Fruit fly (Drosophila melanogaster) whole organism, embryonic: ENCODE results near the gene CG6567.

Source experiments
- Ada2b ChIP-seq: fragments of 200-800 bp; sonication (Bioruptor generic); IDR thresholded peaks from 2 replicates; pipeline ENCODE4 v1.3.6; 2022; ENCODE audit warnings: missing biosample characterization, missing genetic modification characterization
- Asciz ChIP-seq: fragments of 200-800 bp; sonication (Bioruptor generic); optimal IDR thresholded peaks from 2 replicates; lab custom pipeline; 2017; ENCODE audit warnings: missing biosample characterization, mild to moderate bottlenecking, missing genetic modification characterization, missing genetic modification reagents
- Atf-2 ChIP-seq: fragments of 200-800 bp; sonication (Bioruptor generic); optimal IDR thresholded peaks from 2 replicates; lab custom pipeline; 2016; ENCODE audit warnings: missing biosample characterization, missing genetic modification characterization
- CG10267 ChIP-seq: fragments of 200-800 bp; sonication (Bioruptor generic); optimal IDR thresholded peaks from 2 replicates; lab custom pipeline; 2018; ENCODE audit warnings: missing biosample characterization, mild to moderate bottlenecking, missing genetic modification characterization, moderate library complexity
- CG10321 ChIP-seq: fragments of 200-800 bp; sonication (Bioruptor generic); IDR thresholded peaks from 2 replicates; pipeline ENCODE4 v1.3.6; 2022; ENCODE audit warnings: missing biosample characterization, missing genetic modification characterization
- CG10979 ChIP-seq: fragments of 200-800 bp; sonication (Bioruptor generic); optimal IDR thresholded peaks from 2 replicates; lab custom pipeline; 2018; ENCODE audit warnings: missing biosample characterization, mild to moderate bottlenecking, missing genetic modification characterization, moderate library complexity
- CG11398 ChIP-seq: fragments of 200-800 bp; sonication (Bioruptor generic); optimal IDR thresholded peaks from 2 replicates; lab custom pipeline; 2016; ENCODE audit warnings: missing biosample characterization, missing genetic modification characterization
- CG12071 ChIP-seq: fragments of 200-800 bp; sonication (Bioruptor generic); optimal IDR thresholded peaks from 3 replicates; lab custom pipeline; 2018; ENCODE audit warnings: missing biosample characterization, mild to moderate bottlenecking, missing genetic modification characterization
- CG12744 ChIP-seq: fragments of 200-800 bp; sonication (Bioruptor generic); optimal IDR thresholded peaks from 2 replicates; lab custom pipeline; 2016; ENCODE audit warnings: missing biosample characterization, missing genetic modification characterization
- CG13296 ChIP-seq: fragments of 200-800 bp; sonication (Bioruptor generic); optimal IDR thresholded peaks from 3 replicates; lab custom pipeline; 2018; ENCODE audit warnings: missing biosample characterization, mild to moderate bottlenecking, missing genetic modification characterization
- CG16779 ChIP-seq: fragments of 200-800 bp; sonication (Bioruptor generic); IDR thresholded peaks from 2 replicates; pipeline ENCODE4 v1.3.6; 2022; ENCODE audit warnings: missing biosample characterization, missing genetic modification characterization
- CG16813 ChIP-seq: fragments of 200-800 bp; sonication (Bioruptor generic); IDR thresholded peaks from 3 replicates; pipeline ENCODE4 v1.3.6; 2022; ENCODE audit warnings: missing biosample characterization, missing genetic modification characterization; ENCODE audit not compliant: partially characterized antibody
- CG2202 ChIP-seq: fragments of 200-800 bp; sonication (Bioruptor generic); optimal IDR thresholded peaks from 2 replicates; lab custom pipeline; 2018; ENCODE audit warnings: missing biosample characterization, mild to moderate bottlenecking, missing genetic modification characterization
- CG2889 ChIP-seq: fragments of 200-800 bp; sonication (Bioruptor generic); IDR thresholded peaks from 3 replicates; pipeline ENCODE4 v1.3.6; 2022; ENCODE audit warnings: missing biosample characterization, missing genetic modification characterization
- CG3163 ChIP-seq: fragments of 200-800 bp; sonication (Bioruptor generic); optimal IDR thresholded peaks from 3 replicates; lab custom pipeline; 2016; ENCODE audit warnings: missing biosample characterization, missing genetic modification characterization
- CG32767 ChIP-seq: fragments of 200-800 bp; sonication (Bioruptor generic); IDR thresholded peaks from 2 replicates; pipeline ENCODE4 v1.3.6; 2022; ENCODE audit warnings: missing biosample characterization, missing genetic modification characterization
- CG3838 ChIP-seq: fragments of 200-800 bp; sonication (Bioruptor generic); optimal IDR thresholded peaks from 3 replicates; lab custom pipeline; 2016; ENCODE audit warnings: missing biosample characterization, missing genetic modification characterization
- CG4360 ChIP-seq: fragments of 200-800 bp; sonication (Bioruptor generic); IDR thresholded peaks from 2 replicates; pipeline ENCODE4 v1.3.6; 2022; ENCODE audit warnings: missing biosample characterization, missing genetic modification characterization
- CG5180 ChIP-seq: fragments of 200-800 bp; sonication (Bioruptor generic); optimal IDR thresholded peaks from 3 replicates; lab custom pipeline; 2017; ENCODE audit warnings: missing biosample characterization, missing genetic modification characterization, mild to moderate bottlenecking, moderate library complexity, missing genetic modification reagents
- CG6791 ChIP-seq: fragments of 200-800 bp; sonication (Bioruptor generic); IDR thresholded peaks from 3 replicates; pipeline ENCODE4 v1.3.6; 2022; ENCODE audit warnings: missing biosample characterization, missing genetic modification characterization; ENCODE audit not compliant: partially characterized antibody
- CG7839 ChIP-seq: fragments of 200-800 bp; sonication (Bioruptor generic); optimal IDR thresholded peaks from 3 replicates; lab custom pipeline; 2018; ENCODE audit warnings: missing biosample characterization, mild to moderate bottlenecking, missing genetic modification characterization, moderate library complexity
- CG8290 ChIP-seq, 3 experiments: fragments of 200-800 bp; sonication (Bioruptor generic); optimal IDR thresholded peaks; 2 replicates each; lab custom pipeline; 2016 to 2019; ENCODE audit warnings: missing biosample characterization in 3 of 3, missing genetic modification characterization in 3 of 3, mild to moderate bottlenecking in 2 of 3, moderate library complexity in 1 of 3
- CG8924 ChIP-seq: fragments of 200-800 bp; optimal IDR thresholded peaks from 3 replicates; lab custom pipeline; 2019; ENCODE audit warnings: missing biosample characterization, mild to moderate bottlenecking, missing genetic modification characterization, moderate library complexity
- CG9609 ChIP-seq: fragments of 200-800 bp; sonication (Bioruptor generic); optimal IDR thresholded peaks from 3 replicates; lab custom pipeline; 2016; ENCODE audit warnings: missing biosample characterization, missing genetic modification characterization
- CG9797 ChIP-seq: fragments of 200-800 bp; sonication (Bioruptor generic); optimal IDR thresholded peaks from 3 replicates; lab custom pipeline; 2018; ENCODE audit warnings: missing biosample characterization, mild to moderate bottlenecking, missing genetic modification characterization
- CG9932 ChIP-seq: fragments of 200-800 bp; sonication (Bioruptor generic); IDR thresholded peaks from 2 replicates; pipeline ENCODE4 v1.3.6; 2022; ENCODE audit warnings: missing biosample characterization, missing genetic modification characterization
- Ets97D ChIP-seq: fragments of 200-800 bp; sonication (Bioruptor generic); optimal IDR thresholded peaks from 3 replicates; lab custom pipeline; 2016; ENCODE audit warnings: missing biosample characterization, missing genetic modification characterization
- Fer3 ChIP-seq: fragments of 200-800 bp; sonication (Bioruptor generic); optimal IDR thresholded peaks from 2 replicates; lab custom pipeline; 2018; ENCODE audit warnings: missing biosample characterization, mild to moderate bottlenecking, missing genetic modification characterization, moderate library complexity
- GATAe ChIP-seq: fragments of 200-800 bp; sonication (Bioruptor generic); conservative IDR thresholded peaks from 2 replicates; pipeline ENCODE4 v1.3.6; 2022; ENCODE audit warnings: missing biosample characterization, missing genetic modification characterization
- Hr78 ChIP-seq, 2 experiments: fragments of 200-800 bp in 1 of 2; fragments of >200 bp in 1 of 2; sonication (Bioruptor generic) in 1 of 2; optimal IDR thresholded peaks; 2 replicates each; lab custom pipeline; 2017 to 2019; ENCODE audit warnings: missing biosample characterization in 2 of 2, missing genetic modification characterization in 2 of 2, mild to moderate bottlenecking in 1 of 2, moderate library complexity in 1 of 2
- NFAT ChIP-seq: fragments of 200-800 bp; sonication (Bioruptor generic); IDR thresholded peaks from 2 replicates; pipeline ENCODE4 v1.3.6; 2022; ENCODE audit warnings: missing biosample characterization, missing genetic modification characterization
- NK7.1 ChIP-seq: fragments of 200-800 bp; sonication (Bioruptor generic); optimal IDR thresholded peaks from 3 replicates; lab custom pipeline; 2016; ENCODE audit warnings: missing biosample characterization, missing genetic modification characterization
- Ravus ChIP-seq: fragments of 200-800 bp; sonication (Bioruptor generic); IDR thresholded peaks from 2 replicates; pipeline ENCODE4 v1.3.6; 2022; ENCODE audit warnings: missing biosample characterization, missing genetic modification characterization
- Rx ChIP-seq: fragments of 200-800 bp; sonication (Bioruptor generic); IDR thresholded peaks from 2 replicates; pipeline ENCODE4 v1.3.6; 2022; ENCODE audit warnings: missing biosample characterization, missing genetic modification characterization
- ara ChIP-seq: fragments of 200-800 bp; sonication (Bioruptor generic); IDR thresholded peaks from 2 replicates; pipeline ENCODE4 v1.3.6; 2022; ENCODE audit warnings: missing biosample characterization, missing genetic modification characterization
- chn ChIP-seq: fragments of 200-800 bp; sonication (Bioruptor generic); optimal IDR thresholded peaks from 2 replicates; lab custom pipeline; 2016; ENCODE audit warnings: missing biosample characterization, missing genetic modification characterization
- corto ChIP-seq: fragments of 200-800 bp; sonication (Bioruptor generic); optimal IDR thresholded peaks from 2 replicates; lab custom pipeline; 2016; ENCODE audit warnings: missing biosample characterization, mild to moderate bottlenecking, missing genetic modification characterization, moderate library complexity
- crp ChIP-seq, 2 experiments: fragments of 200-800 bp; sonication (Bioruptor generic); optimal IDR thresholded peaks; 2 replicates in 1 of 2; 3 replicates in 1 of 2; lab custom pipeline; 2017; ENCODE audit warnings: missing biosample characterization in 2 of 2, missing genetic modification characterization in 2 of 2, mild to moderate bottlenecking in 1 of 2, moderate library complexity in 1 of 2
- h ChIP-seq: fragments of >200 bp; optimal IDR thresholded peaks from 2 replicates; lab custom pipeline; 2017
- hkb ChIP-seq, 2 experiments: fragments of 200-800 bp in 1 of 2; fragments of >200 bp in 1 of 2; sonication (Bioruptor generic) in 1 of 2; IDR thresholded peaks in 1 of 2; optimal IDR thresholded peaks in 1 of 2; 2 replicates each; pipeline versions ENCODE4 v1.3.6 to Lab custom; 2017 to 2022; ENCODE audit warnings: missing biosample characterization in 1 of 2, missing genetic modification characterization in 1 of 2
- klu ChIP-seq: fragments of 200-800 bp; sonication (Bioruptor generic); IDR thresholded peaks from 2 replicates; pipeline ENCODE4 v1.3.6; 2022; ENCODE audit warnings: missing biosample characterization, missing genetic modification characterization
- kni ChIP-seq: fragments of 200-800 bp; sonication (Bioruptor generic); optimal IDR thresholded peaks from 3 replicates; lab custom pipeline; 2017; ENCODE audit warnings: mild to moderate bottlenecking, missing biosample characterization, missing genetic modification reagents, missing genetic modification characterization
- onecut ChIP-seq: fragments of 200-800 bp; sonication (Bioruptor generic); IDR thresholded peaks from 2 replicates; pipeline ENCODE4 v1.3.6; 2022; ENCODE audit warnings: missing biosample characterization, missing genetic modification characterization
- pzg ChIP-seq: fragments of 200-800 bp; sonication (Bioruptor generic); optimal IDR thresholded peaks from 3 replicates; lab custom pipeline; 2018; ENCODE audit warnings: missing biosample characterization, mild to moderate bottlenecking, missing genetic modification characterization, moderate library complexity
- sim ChIP-seq: fragments of 200-800 bp; sonication (Bioruptor generic); IDR thresholded peaks from 2 replicates; pipeline ENCODE4 v1.3.6; 2022; ENCODE audit warnings: missing biosample characterization, missing genetic modification characterization
- slbo ChIP-seq: fragments of 200-800 bp; sonication (Bioruptor generic); IDR thresholded peaks from 2 replicates; pipeline ENCODE4 v1.3.6; 2022; ENCODE audit warnings: missing biosample characterization, missing genetic modification characterization
- tna ChIP-seq: fragments of 200-800 bp; sonication (Bioruptor generic); IDR thresholded peaks from 2 replicates; pipeline ENCODE4 v1.3.6; 2022; ENCODE audit warnings: missing biosample characterization, missing genetic modification characterization; ENCODE audit not compliant: partially characterized antibody
- unpg ChIP-seq: fragments of 200-800 bp; sonication (Bioruptor generic); optimal IDR thresholded peaks from 3 replicates; lab custom pipeline; 2018; ENCODE audit warnings: missing biosample characterization, mild to moderate bottlenecking, missing genetic modification characterization, moderate library complexity
- vvl ChIP-seq: fragments of 200-800 bp; sonication (Bioruptor generic); IDR thresholded peaks from 2 replicates; pipeline ENCODE4 v1.3.6; 2022; ENCODE audit warnings: missing biosample characterization, missing genetic modification characterization

The CG6567 gene

dm6 chr3R:10849515-10849973 lies 4.7 kb downstream of the CG6567 start, which contains the start of gene CG42394 (continued):
- TF ChIP-seq CG3838 (GFP tag; lab: Kevin White, UChicago), result peak; percentile 78
- no peak for TF ChIP-seq klu (GFP tag; lab: Robert Waterston, UW)
- TF ChIP-seq NK7.1, result peak; percentile 56
- TF ChIP-seq CG6791 (GFP tag; lab: Robert Waterston, UW), result peak; percentile 48; the same call in 1 of the 3 replicates
- peak; percentile 90 for TF ChIP-seq CG2202 (tag; lab: Kevin White, UChicago)
- peak; percentile 98 for TF ChIP-seq CG7839 (tag; lab: Kevin White, UChicago)
- TF ChIP-seq CG8924 (tag; lab: Kevin White, UChicago), result peak; percentile 97
- no peak for TF ChIP-seq tna (GFP tag; lab: Robert Waterston, UW)
- peak; percentile 87 for TF ChIP-seq CG8290 (GFP tag; optimal IDR thresholded peaks at IDR 0.05; lab: Kevin White, UChicago)
- TF ChIP-seq CG8290 (tag; optimal IDR thresholded peaks at IDR 0.05; lab: Kevin White, UChicago), result peak in 1 of 2 experiments; percentile 41
- TF ChIP-seq CG32767 (GFP tag; lab: Robert Waterston, UW), result peak; percentile 89
- peak; percentile 88 for TF ChIP-seq CG9932 (GFP tag; lab: Robert Waterston, UW)
- TF ChIP-seq Ada2b (GFP tag; lab: Robert Waterston, UW), result peak; percentile 95
- TF ChIP-seq Hr78 (GFP tag; optimal IDR thresholded peaks at IDR 0.05; lab: Kevin White, UChicago), result peak in 1 of 2 experiments; percentile 85
- peak; percentile 60 for TF ChIP-seq corto (GFP tag; lab: Kevin White, UChicago)
- TF ChIP-seq ara (GFP tag; lab: Robert Waterston, UW), result peak; percentile 95
- TF ChIP-seq CG3163 (GFP tag; lab: Kevin White, UChicago), result peak; percentile 50
- peak; percentile 58 for TF ChIP-seq Atf-2 (GFP tag; lab: Kevin White, UChicago)
- TF ChIP-seq slbo (GFP tag; lab: Robert Waterston, UW), result peak; percentile 89
- peak; percentile 95 for TF ChIP-seq Fer3 (tag; lab: Kevin White, UChicago)
- TF ChIP-seq CG10979 (tag; lab: Kevin White, UChicago), result peak; percentile 98
- TF ChIP-seq CG9797 (GFP tag; lab: Kevin White, UChicago), result peak; percentile 25
- peak; percentile 97 for TF ChIP-seq Asciz (GFP tag; lab: Kevin White, UChicago)
- no peak for TF ChIP-seq h (lab: Kevin White, UChicago)
- TF ChIP-seq CG9609, result peak; percentile 41
- peak; percentile 72 for TF ChIP-seq CG4360 (GFP tag; lab: Robert Waterston, UW)
- TF ChIP-seq CG10267, result peak; percentile 94
- TF ChIP-seq Ets97D (GFP tag; lab: Kevin White, UChicago), result peak; percentile 40
- peak; percentile 83 for TF ChIP-seq CG16779 (GFP tag; lab: Robert Waterston, UW)
- peak; percentile 90 for TF ChIP-seq sim (GFP tag; lab: Robert Waterston, UW)
- peak; percentile 43 for TF ChIP-seq CG12744 (GFP tag; lab: Kevin White, UChicago)
- peak; percentile 55 for TF ChIP-seq CG11398 (GFP tag; lab: Kevin White, UChicago)
- TF ChIP-seq Rx (GFP tag; lab: Robert Waterston, UW), result peak; percentile 88
- TF ChIP-seq CG10321 (GFP tag; lab: Robert Waterston, UW), result peak; percentile 74
- TF ChIP-seq Ravus, result peak; percentile 84
- peak; percentile 97 for TF ChIP-seq vvl
- TF ChIP-seq NFAT (GFP tag; lab: Robert Waterston, UW), result peak; percentile 89
- peak; percentile 87 for TF ChIP-seq onecut (GFP tag; lab: Robert Waterston, UW)
- no peak for TF ChIP-seq kni
- peak; percentile 94 for TF ChIP-seq CG13296 (GFP tag; lab: Kevin White, UChicago)
- no peak for TF ChIP-seq pzg
- TF ChIP-seq unpg (GFP tag; lab: Kevin White, UChicago), result peak; percentile 95
- peak; percentile 75 for TF ChIP-seq CG12071
- TF ChIP-seq CG16813 (GFP tag; lab: Robert Waterston, UW), result 0 out of 3 replicates have a peak, but pooled peaks have one; percentile 41
- no peak for TF ChIP-seq hkb (optimal IDR thresholded peaks at IDR 0.05; lab: Kevin White, UChicago)
- peak; percentile 97 for TF ChIP-seq hkb (GFP tag; IDR thresholded peaks at IDR 0.05; lab: Robert Waterston, UW)
- TF ChIP-seq GATAe (GFP tag; lab: Robert Waterston, UW), result peak; percentile 71
- TF ChIP-seq chn (GFP tag; lab: Kevin White, UChicago), result peak; percentile 71
- peak; percentile 88 for TF ChIP-seq CG2889
- TF ChIP-seq crp (GFP tag; optimal IDR thresholded peaks at IDR 0.05; lab: Kevin White, UChicago), result peak in 1 of 2 experiments; percentile 51
- TF ChIP-seq CG5180, result peak; percentile 100
